Worm (Caenorhabditis elegans) whole organism, L3 larva: ENCODE measurements around the gene F17C11.12.

Source experiments
- R02D3.7 ChIP-seq: fragments of 150-350 bp; optimal IDR thresholded peaks from 2 replicates; lab custom pipeline; 2014; ENCODE audit warnings: missing biosample characterization, missing genetic modification characterization
- ZK546.5 ChIP-seq: sonication (generic microtip); optimal IDR thresholded peaks from 2 replicates; lab custom pipeline; 2017; ENCODE audit warnings: missing biosample characterization, missing genetic modification characterization
- aly-2 ChIP-seq: fragments of 150-350 bp; optimal IDR thresholded peaks from 2 replicates; lab custom pipeline; 2014; ENCODE audit warnings: missing biosample characterization, missing genetic modification characterization
- ama-1 ChIP-seq: fragments of 150-350 bp; optimal IDR thresholded peaks from 2 replicates; lab custom pipeline; 2018
- ceh-16 ChIP-seq: sonication (generic microtip); optimal IDR thresholded peaks from 2 replicates; lab custom pipeline; 2017; ENCODE audit warnings: missing biosample characterization, missing genetic modification characterization
- ceh-28 ChIP-seq: fragments of 150-350 bp; optimal IDR thresholded peaks from 2 replicates; lab custom pipeline; 2014; ENCODE audit warnings: missing biosample characterization, missing genetic modification reagents, missing genetic modification characterization
- ceh-82 ChIP-seq: fragments of 150-350 bp; optimal IDR thresholded peaks from 2 replicates; lab custom pipeline; 2014; ENCODE audit warnings: missing biosample characterization, missing genetic modification characterization
- ceh-9 ChIP-seq: sonication (generic microtip); optimal IDR thresholded peaks from 2 replicates; lab custom pipeline; 2018; ENCODE audit warnings: missing biosample characterization, missing genetic modification characterization
- daf-12 ChIP-seq: fragments of 150-350 bp; optimal IDR thresholded peaks from 2 replicates; lab custom pipeline; 2014; ENCODE audit warnings: missing biosample characterization, missing genetic modification reagents, missing genetic modification characterization
- egl-27 ChIP-seq: sonication (generic microtip); optimal IDR thresholded peaks from 4 replicates; lab custom pipeline; 2017; ENCODE audit warnings: missing biosample characterization, missing genetic modification reagents, missing genetic modification characterization
- egl-5 ChIP-seq: fragments of 150-350 bp; optimal IDR thresholded peaks from 2 replicates; lab custom pipeline; 2017; ENCODE audit warnings: missing biosample characterization, missing genetic modification reagents, missing genetic modification characterization, inconsistent platforms
- elt-1 ChIP-seq: fragments of 150-350 bp; optimal IDR thresholded peaks from 2 replicates; lab custom pipeline; 2014; ENCODE audit warnings: missing biosample characterization, missing genetic modification characterization
- elt-2 ChIP-seq: sonication (generic microtip); optimal IDR thresholded peaks from 2 replicates; lab custom pipeline; 2016; ENCODE audit warnings: missing genetic modification reagents, mild to moderate bottlenecking, missing genetic modification characterization, missing compliant biosample characterization
- elt-3 ChIP-seq, 3 experiments: fragments of 150-350 bp in 1 of 3; sonication (generic microtip) in 2 of 3; optimal IDR thresholded peaks; 2 replicates in 2 of 3; 4 replicates in 1 of 3; lab custom pipeline; 2014 to 2017; ENCODE audit warnings: missing biosample characterization in 3 of 3, missing genetic modification characterization in 3 of 3
- eor-1 ChIP-seq, 2 experiments: fragments of 150-350 bp; optimal IDR thresholded peaks; 2 replicates each; lab custom pipeline; 2014 to 2018; ENCODE audit warnings: missing biosample characterization in 2 of 2, missing genetic modification characterization in 2 of 2
- fkh-10 ChIP-seq: sonication (generic microtip); optimal IDR thresholded peaks from 2 replicates; lab custom pipeline; 2017; ENCODE audit warnings: missing biosample characterization, missing genetic modification reagents, missing genetic modification characterization
- fkh-2 ChIP-seq: fragments of 150-350 bp; optimal IDR thresholded peaks from 2 replicates; lab custom pipeline; 2014; ENCODE audit warnings: missing biosample characterization, missing genetic modification reagents, missing genetic modification characterization
- fos-1 ChIP-seq: fragments of 150-350 bp; optimal IDR thresholded peaks from 2 replicates; lab custom pipeline; 2014; ENCODE audit warnings: missing biosample characterization, missing genetic modification characterization
- hmg-11 ChIP-seq: sonication (generic microtip); optimal IDR thresholded peaks from 2 replicates; lab custom pipeline; 2016; ENCODE audit warnings: missing genetic modification characterization, missing compliant biosample characterization
- jun-1 ChIP-seq: fragments of 150-350 bp; optimal IDR thresholded peaks from 2 replicates; lab custom pipeline; 2014; ENCODE audit warnings: missing biosample characterization, missing genetic modification reagents, missing genetic modification characterization
- lin-15B ChIP-seq: fragments of 150-350 bp; optimal IDR thresholded peaks from 2 replicates; lab custom pipeline; 2014; ENCODE audit warnings: missing biosample characterization, missing genetic modification characterization
- lin-39 ChIP-seq: fragments of 150-350 bp; optimal IDR thresholded peaks from 2 replicates; lab custom pipeline; 2018; ENCODE audit warnings: missing biosample characterization, missing genetic modification reagents, missing genetic modification characterization
- lsy-12 ChIP-seq: sonication (generic microtip); optimal IDR thresholded peaks from 2 replicates; lab custom pipeline; 2016; ENCODE audit warnings: mild to moderate bottlenecking, missing genetic modification characterization, missing compliant biosample characterization
- mdl-1 ChIP-seq: fragments of 150-350 bp; optimal IDR thresholded peaks from 2 replicates; lab custom pipeline; 2014; ENCODE audit warnings: missing biosample characterization, missing genetic modification characterization
- mml-1 ChIP-seq: fragments of 150-350 bp; sonication (generic microtip); optimal IDR thresholded peaks from 3 replicates; lab custom pipeline; 2014; ENCODE audit warnings: missing biosample characterization, missing genetic modification characterization
- nfya-1 ChIP-seq: sonication (generic microtip); optimal IDR thresholded peaks from 2 replicates; lab custom pipeline; 2017; ENCODE audit warnings: missing genetic modification characterization, mild to moderate bottlenecking, missing compliant biosample characterization, antibody characterized with exemption, moderate library complexity; ENCODE audit not compliant: insufficient read depth
- nhr-11 ChIP-seq: fragments of 150-350 bp; optimal IDR thresholded peaks from 2 replicates; lab custom pipeline; 2014; ENCODE audit warnings: missing biosample characterization, missing genetic modification characterization
- nhr-12 ChIP-seq: fragments of 150-350 bp; optimal IDR thresholded peaks from 2 replicates; lab custom pipeline; 2014; ENCODE audit warnings: missing biosample characterization, missing genetic modification characterization
- nhr-23 ChIP-seq: fragments of 150-350 bp; optimal IDR thresholded peaks from 2 replicates; lab custom pipeline; 2014; ENCODE audit warnings: missing biosample characterization, missing genetic modification reagents, missing genetic modification characterization
- nhr-237 ChIP-seq: fragments of 150-350 bp; optimal IDR thresholded peaks from 2 replicates; lab custom pipeline; 2014; ENCODE audit warnings: missing biosample characterization, missing genetic modification characterization
- nhr-25 ChIP-seq: sonication (generic microtip); optimal IDR thresholded peaks from 2 replicates; lab custom pipeline; 2017; ENCODE audit warnings: missing biosample characterization, missing genetic modification characterization
- nhr-28 ChIP-seq: fragments of 150-350 bp; optimal IDR thresholded peaks from 2 replicates; lab custom pipeline; 2014; ENCODE audit warnings: missing biosample characterization, missing genetic modification characterization
- nhr-43 ChIP-seq: sonication (generic microtip); optimal IDR thresholded peaks from 2 replicates; lab custom pipeline; 2016; ENCODE audit warnings: mild to moderate bottlenecking, missing genetic modification characterization, missing compliant biosample characterization; ENCODE audit not compliant: poor library complexity, severe bottlenecking
- nhr-67 ChIP-seq: fragments of 150-350 bp; optimal IDR thresholded peaks from 2 replicates; lab custom pipeline; 2014; ENCODE audit warnings: missing biosample characterization, missing genetic modification characterization
- nhr-76 ChIP-seq: fragments of 150-350 bp; sonication (generic microtip); optimal IDR thresholded peaks from 5 replicates; lab custom pipeline; 2014; ENCODE audit warnings: missing biosample characterization, missing genetic modification characterization
- nhr-77 ChIP-seq: fragments of 150-350 bp; optimal IDR thresholded peaks from 2 replicates; lab custom pipeline; 2014; ENCODE audit warnings: missing biosample characterization, missing genetic modification characterization
- pha-4 ChIP-seq: fragments of 150-350 bp; optimal IDR thresholded peaks from 2 replicates; lab custom pipeline; 2014; ENCODE audit warnings: missing biosample characterization, missing genetic modification reagents, missing genetic modification characterization
- pqm-1 ChIP-seq: fragments of 150-350 bp; optimal IDR thresholded peaks from 2 replicates; lab custom pipeline; 2017; ENCODE audit warnings: missing biosample characterization, missing genetic modification characterization, inconsistent platforms
- sea-2 ChIP-seq: fragments of 150-350 bp; sonication (generic microtip); optimal IDR thresholded peaks from 4 replicates; lab custom pipeline; 2014; ENCODE audit warnings: missing biosample characterization, missing genetic modification reagents, missing genetic modification characterization
- skn-1 ChIP-seq: fragments of 150-350 bp; optimal IDR thresholded peaks from 2 replicates; lab custom pipeline; 2014; ENCODE audit warnings: missing biosample characterization, missing genetic modification characterization
- snpc-4 ChIP-seq: fragments of 150-350 bp; optimal IDR thresholded peaks from 2 replicates; lab custom pipeline; 2014; ENCODE audit warnings: missing biosample characterization, missing genetic modification characterization
- tbx-2 ChIP-seq: sonication (generic microtip); optimal IDR thresholded peaks from 2 replicates; lab custom pipeline; 2016; ENCODE audit warnings: mild to moderate bottlenecking, missing genetic modification characterization, missing compliant biosample characterization
- unc-39 ChIP-seq: sonication (generic microtip); optimal IDR thresholded peaks from 4 replicates; lab custom pipeline; 2017; ENCODE audit warnings: missing biosample characterization, missing genetic modification characterization
- unc-62 ChIP-seq: fragments of 150-350 bp; sonication (generic microtip); optimal IDR thresholded peaks from 4 replicates; lab custom pipeline; 2014; ENCODE audit warnings: missing biosample characterization, missing genetic modification reagents, missing genetic modification characterization
- zag-1 ChIP-seq: fragments of 150-350 bp; optimal IDR thresholded peaks from 2 replicates; lab custom pipeline; 2014; ENCODE audit warnings: missing biosample characterization, missing genetic modification characterization
- ztf-11 ChIP-seq: fragments of 150-350 bp; optimal IDR thresholded peaks from 2 replicates; lab custom pipeline; 2014; ENCODE audit warnings: missing biosample characterization, missing genetic modification characterization
- ztf-4 ChIP-seq: fragments of 150-350 bp; optimal IDR thresholded peaks from 2 replicates; lab custom pipeline; 2014; ENCODE audit warnings: missing biosample characterization, missing genetic modification characterization

F17C11.12 gene

ce11 chrV:10965501-10965900 lies 28.8 kb upstream of the F17C11.12 start, which contains the start of the genes ctf-4 and eef-1G (continued):
- TF ChIP-seq ztf-4 (tag; lab: Kevin White, UChicago): peak; percentile 71
- TF ChIP-seq fkh-10 (GFP tag; lab: Kevin White, UChicago): peak; percentile 62
- no peak for TF ChIP-seq ceh-16 (tag; lab: Kevin White, UChicago)
- TF ChIP-seq nfya-1 (tag; lab: Kevin White, UChicago): peak; percentile 97
- peak; percentile 39 for TF ChIP-seq nhr-67
- no peak for TF ChIP-seq aly-2
- no peak for TF ChIP-seq eor-1 (tag; optimal IDR thresholded peaks at IDR 0.05; lab: Kevin White, UChicago)
- no peak for TF ChIP-seq fkh-2 (tag; lab: Kevin White, UChicago)
- peak; percentile 3 for TF ChIP-seq mdl-1 (tag; lab: Kevin White, UChicago)
- TF ChIP-seq nhr-43: peak; percentile 93
- peak; percentile 82 for TF ChIP-seq R02D3.7 (tag; lab: Kevin White, UChicago)
- TF ChIP-seq elt-1 (tag; lab: Kevin White, UChicago): peak; percentile 70
- TF ChIP-seq ama-1 (lab: Kevin White, UChicago): peak; percentile 61
- peak; percentile 99 for TF ChIP-seq nhr-23 (tag; lab: Kevin White, UChicago)
- no peak for TF ChIP-seq nhr-12 (tag; lab: Kevin White, UChicago)
- no peak for TF ChIP-seq nhr-237
- peak; percentile 92 for TF ChIP-seq egl-27 (tag; lab: Kevin White, UChicago)
- TF ChIP-seq tbx-2 (tag; lab: Kevin White, UChicago): peak; percentile 88
- peak; percentile 26 for TF ChIP-seq nhr-76 (tag; lab: Kevin White, UChicago)
- TF ChIP-seq unc-62 (GFP tag; lab: Kevin White, UChicago): peak; percentile 77

ce11 chrV:10961448-10961870 lies 24.7 kb upstream of the F17C11.12 start:
- TF ChIP-seq ZK546.5 (no peak), mml-1 (tag; lab: Kevin White, UChicago) (no peak), snpc-4 (peak; percentile 42), nhr-237 (no peak), elt-2 (tag; lab: Kevin White, UChicago) (peak; percentile 27), lsy-12 (tag; lab: Kevin White, UChicago) (peak; percentile 43), nhr-76 (tag; lab: Kevin White, UChicago) (no peak), unc-62 (GFP tag; lab: Kevin White, UChicago) (no peak), eor-1 (tag; optimal IDR thresholded peaks at IDR 0.05; lab: Kevin White, UChicago) (no peak), nhr-23 (tag; lab: Kevin White, UChicago) (no peak), ztf-11 (no peak), fkh-10 (GFP tag; lab: Kevin White, UChicago) (peak; percentile 67), pqm-1 (tag; lab: Kevin White, UChicago) (peak; percentile 20), aly-2 (no peak), nhr-25 (tag; lab: Kevin White, UChicago) (no peak), ceh-82 (no peak), nhr-67 (no peak), R02D3.7 (tag; lab: Kevin White, UChicago) (no peak), tbx-2 (tag; lab: Kevin White, UChicago) (peak; percentile 59), unc-39 (tag; lab: Kevin White, UChicago) (no peak), daf-12 (tag; lab: Kevin White, UChicago) (no peak), hmg-11 (tag; lab: Kevin White, UChicago) (peak; percentile 81), skn-1 (no peak), elt-1 (tag; lab: Kevin White, UChicago) (no peak), nhr-11 (tag; lab: Kevin White, UChicago) (peak; percentile 51), lin-39 (tag; lab: Kevin White, UChicago) (peak; percentile 56), lin-15B (tag; lab: Kevin White, UChicago) (no peak), elt-3 (tag; optimal IDR thresholded peaks at IDR 0.05; lab: Kevin White, UChicago) (no peak), nhr-43 (no peak), egl-27 (tag; lab: Kevin White, UChicago) (no peak), nfya-1 (tag; lab: Kevin White, UChicago) (peak; percentile 73), zag-1 (tag; lab: Kevin White, UChicago) (no peak), nhr-28 (no peak), ceh-9 (tag; lab: Kevin White, UChicago) (no peak), ama-1 (lab: Kevin White, UChicago) (peak; percentile 60), nhr-77 (tag; lab: Kevin White, UChicago) (no peak), jun-1 (tag; lab: Kevin White, UChicago) (peak; percentile 52), ztf-4 (tag; lab: Kevin White, UChicago) (no peak), fos-1 (no peak), sea-2 (no peak), egl-5 (tag; lab: Kevin White, UChicago) (peak; percentile 76), mdl-1 (tag; lab: Kevin White, UChicago) (no peak), nhr-12 (tag; lab: Kevin White, UChicago) (no peak), fkh-2 (tag; lab: Kevin White, UChicago) (no peak), ceh-28 (tag; lab: Kevin White, UChicago) (peak; percentile 32), ceh-16 (tag; lab: Kevin White, UChicago) (no peak), pha-4 (tag; lab: Kevin White, UChicago) (peak; percentile 34)
